Fruit fly (Drosophila melanogaster) whole organism, embryonic: ENCODE measurements around the gene Pc.
A peak's percentile ranks its signal among the peaks of the same experiment; 100 is the strongest.

Experiments used
- Abd-B ChIP-seq: fragments of 200-800 bp; sonication (Bioruptor generic); optimal IDR thresholded peaks from 2 replicates; lab custom pipeline; 2018; ENCODE audit warnings: missing biosample characterization, mild to moderate bottlenecking, missing genetic modification characterization, moderate library complexity
- Atf-2 ChIP-seq: fragments of 200-800 bp; sonication (Bioruptor generic); optimal IDR thresholded peaks from 2 replicates; lab custom pipeline; 2016; ENCODE audit warnings: missing biosample characterization, missing genetic modification characterization
- Awh ChIP-seq: fragments of 200-800 bp; sonication (Bioruptor generic); IDR thresholded peaks from 2 replicates; pipeline ENCODE4, ENCODE4 v1.3.6; 2022; ENCODE audit warnings: missing biosample characterization, missing genetic modification characterization
- Bdp1 ChIP-seq: fragments of 200-800 bp; sonication (Bioruptor generic); optimal IDR thresholded peaks from 3 replicates; lab custom pipeline; 2016; ENCODE audit warnings: missing biosample characterization, missing genetic modification characterization
- Blimp-1 ChIP-seq: fragments of 200-800 bp; sonication (Bioruptor generic); optimal IDR thresholded peaks from 3 replicates; lab custom pipeline; 2018; ENCODE audit warnings: missing biosample characterization, missing genetic modification characterization, mild to moderate bottlenecking, moderate library complexity, missing genetic modification reagents
- CG1024 ChIP-seq: fragments of 200-800 bp; sonication (Bioruptor generic); IDR thresholded peaks from 2 replicates; pipeline ENCODE4 v1.3.6; 2022; ENCODE audit warnings: missing biosample characterization, missing genetic modification characterization
- CG10321 ChIP-seq: fragments of 200-800 bp; sonication (Bioruptor generic); IDR thresholded peaks from 2 replicates; pipeline ENCODE4 v1.3.6; 2022; ENCODE audit warnings: missing biosample characterization, missing genetic modification characterization
- CG11093 ChIP-seq: fragments of 200-800 bp; sonication (Bioruptor generic); IDR thresholded peaks from 3 replicates; pipeline ENCODE4 v1.3.6; 2022; ENCODE audit warnings: missing biosample characterization, missing genetic modification characterization
- CG12769 ChIP-seq: fragments of 200-800 bp; sonication (Bioruptor generic); optimal IDR thresholded peaks from 2 replicates; lab custom pipeline; 2019; ENCODE audit warnings: missing biosample characterization, mild to moderate bottlenecking, missing genetic modification characterization, moderate library complexity
- CG14050 ChIP-seq: fragments of 200-800 bp; sonication (Bioruptor generic); IDR thresholded peaks from 3 replicates; pipeline ENCODE4 v1.3.6; 2022; ENCODE audit warnings: missing biosample characterization, missing genetic modification characterization
- CG15514 ChIP-seq: fragments of 200-800 bp; sonication (Bioruptor generic); optimal IDR thresholded peaks from 3 replicates; lab custom pipeline; 2017; ENCODE audit warnings: missing biosample characterization, missing genetic modification characterization, mild to moderate bottlenecking, moderate library complexity, missing genetic modification reagents
- CG2202 ChIP-seq: fragments of 200-800 bp; sonication (Bioruptor generic); optimal IDR thresholded peaks from 2 replicates; lab custom pipeline; 2018; ENCODE audit warnings: missing biosample characterization, mild to moderate bottlenecking, missing genetic modification characterization
- CG2875 ChIP-seq: fragments of 200-800 bp; sonication (Bioruptor generic); optimal IDR thresholded peaks from 2 replicates; lab custom pipeline; 2017; ENCODE audit warnings: missing biosample characterization, mild to moderate bottlenecking, missing genetic modification characterization, missing genetic modification reagents
- CG30431 ChIP-seq: fragments of 200-800 bp; sonication (Bioruptor generic); optimal IDR thresholded peaks from 2 replicates; lab custom pipeline; 2017; ENCODE audit warnings: missing biosample characterization, missing genetic modification characterization
- CG7963 ChIP-seq: fragments of 200-800 bp; sonication (Bioruptor generic); IDR thresholded peaks from 3 replicates; pipeline ENCODE4 v1.3.6; 2022; ENCODE audit warnings: missing biosample characterization, missing genetic modification characterization; ENCODE audit not compliant: partially characterized antibody
- CG8944 ChIP-seq: fragments of 200-800 bp; sonication (Bioruptor generic); optimal IDR thresholded peaks from 3 replicates; lab custom pipeline; 2016; ENCODE audit warnings: missing biosample characterization, missing genetic modification characterization
- D19B ChIP-seq: fragments of 200-800 bp; sonication (Bioruptor generic); optimal IDR thresholded peaks from 2 replicates; lab custom pipeline; 2017; ENCODE audit warnings: missing biosample characterization, mild to moderate bottlenecking, missing genetic modification characterization
- Deaf1 ChIP-seq: fragments of 200-800 bp; optimal IDR thresholded peaks from 3 replicates; lab custom pipeline; 2019; ENCODE audit warnings: missing biosample characterization, mild to moderate bottlenecking, missing genetic modification characterization, moderate library complexity
- Dek ChIP-seq: fragments of 200-800 bp; sonication (Bioruptor generic); optimal IDR thresholded peaks from 3 replicates; lab custom pipeline; 2019; ENCODE audit warnings: missing biosample characterization, mild to moderate bottlenecking, missing genetic modification characterization, moderate library complexity
- Fer1 ChIP-seq: fragments of 200-800 bp; sonication (Bioruptor generic); optimal IDR thresholded peaks from 2 replicates; lab custom pipeline; 2017; ENCODE audit warnings: missing biosample characterization, mild to moderate bottlenecking, missing genetic modification characterization
- Nf-YC ChIP-seq: fragments of 200-800 bp; optimal IDR thresholded peaks from 3 replicates; lab custom pipeline; 2019; ENCODE audit warnings: missing biosample characterization, mild to moderate bottlenecking, missing genetic modification characterization, moderate library complexity
- Pdp1 ChIP-seq, 2 experiments: fragments of 200-800 bp; sonication (Bioruptor generic); optimal IDR thresholded peaks; 3 replicates each; lab custom pipeline; 2016; ENCODE audit warnings: missing biosample characterization in 2 of 2, missing genetic modification characterization in 2 of 2, mild to moderate bottlenecking in 1 of 2, moderate library complexity in 1 of 2
- Side ChIP-seq: fragments of 200-800 bp; sonication (Bioruptor generic); optimal IDR thresholded peaks from 2 replicates; lab custom pipeline; 2016; ENCODE audit warnings: missing biosample characterization, missing genetic modification characterization
- Xbp1 ChIP-seq: fragments of 200-800 bp; sonication (Bioruptor generic); optimal IDR thresholded peaks from 3 replicates; lab custom pipeline; 2016; ENCODE audit warnings: missing biosample characterization, mild to moderate bottlenecking, missing genetic modification characterization
- bcd ChIP-seq: fragments of 200-800 bp; sonication (Bioruptor generic); optimal IDR thresholded peaks from 2 replicates; lab custom pipeline; 2017; ENCODE audit warnings: missing biosample characterization, mild to moderate bottlenecking, missing genetic modification characterization
- chinmo ChIP-seq: fragments of 200-800 bp; sonication (Bioruptor generic); IDR thresholded peaks from 4 replicates; pipeline ENCODE4 v1.3.6; 2022; ENCODE audit warnings: missing biosample characterization, missing genetic modification characterization; ENCODE audit not compliant: partially characterized antibody
- chm ChIP-seq: fragments of 200-800 bp; sonication (Bioruptor generic); IDR thresholded peaks from 2 replicates; pipeline ENCODE4 v1.3.6; 2022; ENCODE audit warnings: missing biosample characterization, missing genetic modification characterization
- dan ChIP-seq: fragments of 200-800 bp; sonication (Bioruptor generic); IDR thresholded peaks from 2 replicates; pipeline ENCODE4 v1.3.6; 2022; ENCODE audit warnings: missing biosample characterization, missing genetic modification characterization
- ems ChIP-seq: fragments of 200-800 bp; sonication (Bioruptor generic); optimal IDR thresholded peaks from 3 replicates; lab custom pipeline; 2016; ENCODE audit warnings: missing biosample characterization, missing genetic modification characterization
- fd3F ChIP-seq: fragments of 200-800 bp; sonication (Bioruptor generic); optimal IDR thresholded peaks from 2 replicates; lab custom pipeline; 2018; ENCODE audit warnings: missing biosample characterization, mild to moderate bottlenecking, missing genetic modification characterization, moderate library complexity
- gro ChIP-seq: fragments of 200-800 bp; sonication (Bioruptor generic); optimal IDR thresholded peaks from 2 replicates; lab custom pipeline; 2016; ENCODE audit warnings: missing biosample characterization, missing genetic modification characterization
- kni ChIP-seq: fragments of 200-800 bp; sonication (Bioruptor generic); optimal IDR thresholded peaks from 3 replicates; lab custom pipeline; 2017; ENCODE audit warnings: mild to moderate bottlenecking, missing biosample characterization, missing genetic modification reagents, missing genetic modification characterization
- lola ChIP-seq, 3 experiments: fragments of >200 bp in 2 of 3; fragments of 200-800 bp in 1 of 3; sonication (Bioruptor generic) in 1 of 3; optimal IDR thresholded peaks; 2 replicates each; lab custom pipeline; 2017 to 2019; ENCODE audit warnings: missing biosample characterization in 3 of 3, missing genetic modification characterization in 3 of 3, mild to moderate bottlenecking in 1 of 3, moderate library complexity in 1 of 3
- oc ChIP-seq: fragments of 200-800 bp; sonication (Bioruptor generic); optimal IDR thresholded peaks from 2 replicates; lab custom pipeline; 2018; ENCODE audit warnings: missing biosample characterization, mild to moderate bottlenecking, missing genetic modification characterization, moderate library complexity
- pnt ChIP-seq: fragments of 200-800 bp; sonication (Bioruptor generic); optimal IDR thresholded peaks from 3 replicates; lab custom pipeline; 2016; ENCODE audit warnings: missing biosample characterization, missing genetic modification characterization
- scrt ChIP-seq: fragments of 200-800 bp; sonication (Bioruptor generic); optimal IDR thresholded peaks from 2 replicates; lab custom pipeline; 2018; ENCODE audit warnings: missing biosample characterization, mild to moderate bottlenecking, missing genetic modification characterization, moderate library complexity
- sd ChIP-seq: fragments of 200-800 bp; sonication (Bioruptor generic); optimal IDR thresholded peaks from 3 replicates; lab custom pipeline; 2018; ENCODE audit warnings: missing biosample characterization, mild to moderate bottlenecking, missing genetic modification characterization, moderate library complexity
- sens-2 ChIP-seq: fragments of 200-800 bp; sonication (Bioruptor generic); IDR thresholded peaks from 2 replicates; pipeline ENCODE4 v1.3.6; 2022; ENCODE audit warnings: missing biosample characterization, missing genetic modification characterization
- so ChIP-seq: fragments of 200-800 bp; sonication (Bioruptor generic); IDR thresholded peaks from 3 replicates; pipeline ENCODE4 v1.3.6; 2022; ENCODE audit warnings: missing biosample characterization, missing genetic modification characterization
- sr ChIP-seq: fragments of 200-800 bp; sonication (Bioruptor generic); IDR thresholded peaks from 3 replicates; pipeline ENCODE4 v1.3.6; 2022; ENCODE audit warnings: missing biosample characterization, missing genetic modification characterization
- tup ChIP-seq: fragments of 200-800 bp; sonication (Bioruptor generic); optimal IDR thresholded peaks from 2 replicates; lab custom pipeline; 2016; ENCODE audit warnings: missing biosample characterization, mild to moderate bottlenecking, missing genetic modification characterization, moderate library complexity
- twi ChIP-seq: fragments of 200-800 bp; optimal IDR thresholded peaks from 2 replicates; lab custom pipeline; 2019; ENCODE audit warnings: missing biosample characterization, mild to moderate bottlenecking, missing genetic modification characterization, moderate library complexity
- vnd ChIP-seq: fragments of 200-800 bp; sonication (Bioruptor generic); IDR thresholded peaks from 3 replicates; pipeline ENCODE4 v1.3.6; 2022; ENCODE audit warnings: missing biosample characterization, missing genetic modification characterization; ENCODE audit not compliant: partially characterized antibody
- yki ChIP-seq: fragments of >200 bp; optimal IDR thresholded peaks from 3 replicates; lab custom pipeline; 2018

The Pc gene

DNA sequence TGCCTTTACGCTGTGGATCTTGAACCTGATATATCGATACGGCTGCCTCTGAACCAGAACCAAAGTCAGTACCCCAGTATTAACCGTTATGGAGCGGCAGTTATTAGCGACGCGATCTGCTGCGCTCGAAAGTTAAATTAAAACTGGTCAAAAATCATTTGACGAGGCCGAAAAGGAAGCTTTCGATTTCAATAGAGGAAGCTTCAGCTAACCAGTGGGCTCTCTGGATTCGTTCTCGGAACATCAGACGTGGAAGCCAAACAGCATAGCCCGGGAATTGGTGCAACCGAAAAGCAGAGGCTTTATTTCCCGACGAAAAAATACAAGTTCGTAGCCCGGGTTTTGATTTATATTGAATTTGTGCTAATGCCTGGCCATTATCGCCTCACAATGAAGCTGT lies 25.1 kb downstream of the Pc start, which contains the start of gene Cpr78Ca:
Gene Cpr78Ca (minus strand): TSS at position 101 of the 400 bp plus-strand sequence.
- no peak for TF ChIP-seq sens-2
- no peak for TF ChIP-seq CG30431 (GFP tag; lab: Kevin White, UChicago)
- TF ChIP-seq lola (GFP tag; optimal IDR thresholded peaks at IDR 0.05; lab: Kevin White, UChicago): no peak
- TF ChIP-seq Abd-B (GFP tag; lab: Kevin White, UChicago): no peak

DNA sequence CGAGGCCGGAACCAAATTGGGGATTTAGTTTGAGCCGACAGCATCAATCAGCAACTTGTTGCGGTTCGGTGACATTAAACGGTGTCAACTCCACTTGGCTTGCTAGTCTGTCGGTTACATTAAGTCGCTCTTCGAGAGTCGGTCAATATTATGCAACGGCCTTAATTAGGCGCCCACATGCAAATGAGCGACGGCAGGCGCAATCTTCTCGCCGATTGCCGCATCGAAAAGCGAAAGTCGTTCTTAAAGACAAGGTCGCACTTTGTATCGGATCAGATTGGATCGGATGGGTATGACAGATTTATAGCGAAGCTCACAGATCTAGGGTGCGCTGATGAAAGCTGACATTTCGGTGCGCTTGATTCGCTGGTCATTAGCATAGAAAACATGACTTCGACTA lies 26.8 kb downstream of the Pc start:
- TF ChIP-seq Blimp-1 (GFP tag; lab: Kevin White, UChicago): peak; percentile 85
- 0 out of 4 replicates have a peak, but pooled peaks have one; percentile 35 for TF ChIP-seq chinmo
- peak in 1 of 2 experiments; percentile 20 for TF ChIP-seq Pdp1 (GFP tag; optimal IDR thresholded peaks at IDR 0.05; lab: Kevin White, UChicago)
- TF ChIP-seq D19B (GFP tag; lab: Kevin White, UChicago): no peak
- TF ChIP-seq so (GFP tag; lab: Robert Waterston, UW): no peak
- 0 out of 3 replicates have a peak, but pooled peaks have one; percentile 9 for TF ChIP-seq sr (GFP tag; lab: Robert Waterston, UW)
- no peak for TF ChIP-seq fd3F
- TF ChIP-seq Awh (GFP tag; lab: Robert Waterston, UW): peak; percentile 64

DNA sequence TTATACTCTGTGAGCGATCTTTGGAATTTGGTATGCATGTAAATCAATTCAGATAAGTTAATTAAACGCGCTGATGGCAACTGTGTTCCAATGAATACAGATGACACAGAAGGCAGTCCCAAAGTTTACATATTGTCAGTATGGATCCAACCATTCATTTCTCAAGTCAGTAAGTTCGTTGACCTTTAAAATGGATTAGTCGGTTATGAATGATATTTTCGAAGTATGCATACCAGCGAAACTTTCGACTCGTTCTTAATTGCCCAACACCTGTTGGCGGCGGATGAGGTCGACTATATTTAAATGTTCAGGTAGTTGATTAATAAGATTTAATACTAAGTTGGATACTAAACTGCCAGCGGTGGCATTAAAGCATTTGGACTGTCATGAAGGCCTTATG lies 27.5 kb downstream of the Pc start:
- TF ChIP-seq bcd (GFP tag; lab: Kevin White, UChicago) (no peak), gro (peak; percentile 10), oc (tag; lab: Kevin White, UChicago) (peak; percentile 23), sd (tag; lab: Kevin White, UChicago) (peak; percentile 81), CG12769 (tag; lab: Kevin White, UChicago) (peak; percentile 6)

DNA sequence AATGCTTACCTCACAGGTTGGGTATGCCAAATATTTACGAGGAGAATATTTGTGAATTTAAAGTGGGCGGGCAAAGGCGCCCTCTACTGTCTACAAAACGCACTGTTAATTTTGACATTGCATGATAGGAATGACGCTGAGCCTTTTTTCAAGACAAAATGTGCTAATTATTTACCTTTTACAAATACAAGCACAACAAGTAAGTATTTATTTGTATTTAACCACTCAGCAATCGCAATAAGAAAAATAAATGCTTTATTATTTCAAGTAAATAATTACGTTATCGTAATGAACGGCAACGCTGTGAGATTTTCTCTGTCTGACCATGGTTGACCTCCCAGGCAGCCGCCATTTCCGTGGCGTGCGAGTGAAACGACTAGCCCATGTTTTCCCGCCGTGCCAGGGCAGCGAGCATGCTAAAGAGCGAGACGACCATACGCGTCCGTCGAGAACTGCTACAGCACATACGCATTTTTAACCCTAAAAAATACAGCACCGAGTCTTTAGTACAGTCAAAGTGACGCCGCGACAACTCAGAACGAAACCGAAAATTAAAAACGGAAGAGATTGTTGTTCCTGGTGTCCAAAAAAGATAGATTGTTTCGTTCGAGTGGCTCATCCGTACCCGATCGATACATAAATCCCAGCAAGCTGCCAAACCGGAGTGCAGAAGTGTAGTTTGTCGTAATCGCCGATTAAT lies 32.0 kb downstream of the Pc start, which contains the start of the genes CG12974 and pzg:
Gene CG12974 (minus strand): TSS at position 324 of the 700 bp plus-strand sequence.
Gene pzg (plus strand): TSS at position 461 of the 700 bp plus-strand sequence.
- TF ChIP-seq CG8944 (GFP tag; lab: Kevin White, UChicago) (peak; percentile 48), Fer1 (GFP tag; lab: Kevin White, UChicago) (peak; percentile 67), Side (GFP tag; lab: Kevin White, UChicago) (peak; percentile 48), CG7963 (peak; percentile 85), tup (GFP tag; lab: Kevin White, UChicago) (peak; percentile 47), ems (GFP tag; lab: Kevin White, UChicago) (peak; percentile 63), Bdp1 (GFP tag; lab: Kevin White, UChicago) (peak; percentile 72), CG2875 (GFP tag; lab: Kevin White, UChicago) (peak; percentile 49), CG10321 (GFP tag; lab: Robert Waterston, UW) (peak; percentile 99), Dek (tag; lab: Kevin White, UChicago) (peak; percentile 56), Nf-YC (peak; percentile 74), CG15514 (GFP tag; lab: Kevin White, UChicago) (peak; percentile 65), kni (peak; percentile 77), CG2202 (peak; percentile 7), scrt (peak; percentile 45), vnd (GFP tag; lab: Robert Waterston, UW) (peak; percentile 73), Deaf1 (no peak), CG14050 (GFP tag; lab: Robert Waterston, UW) (peak; percentile 56), pnt (peak; percentile 65), Atf-2 (GFP tag; lab: Kevin White, UChicago) (peak; percentile 51), yki (lab: Kevin White, UChicago) (peak; percentile 13), gro (peak; percentile 7), CG1024 (GFP tag; lab: Robert Waterston, UW) (no peak), chm (GFP tag; lab: Robert Waterston, UW) (peak; percentile 84), Xbp1 (GFP tag; lab: Kevin White, UChicago) (peak; percentile 91), twi (peak; percentile 63), CG11093 (peak; percentile 71; the same call in 2 of the 3 replicates), dan (peak; percentile 66; the same call in 1 of the 2 replicates)
